Fruit fly (Drosophila melanogaster): ENCODE results near the gene Cpr67Fa1.

DNA sequence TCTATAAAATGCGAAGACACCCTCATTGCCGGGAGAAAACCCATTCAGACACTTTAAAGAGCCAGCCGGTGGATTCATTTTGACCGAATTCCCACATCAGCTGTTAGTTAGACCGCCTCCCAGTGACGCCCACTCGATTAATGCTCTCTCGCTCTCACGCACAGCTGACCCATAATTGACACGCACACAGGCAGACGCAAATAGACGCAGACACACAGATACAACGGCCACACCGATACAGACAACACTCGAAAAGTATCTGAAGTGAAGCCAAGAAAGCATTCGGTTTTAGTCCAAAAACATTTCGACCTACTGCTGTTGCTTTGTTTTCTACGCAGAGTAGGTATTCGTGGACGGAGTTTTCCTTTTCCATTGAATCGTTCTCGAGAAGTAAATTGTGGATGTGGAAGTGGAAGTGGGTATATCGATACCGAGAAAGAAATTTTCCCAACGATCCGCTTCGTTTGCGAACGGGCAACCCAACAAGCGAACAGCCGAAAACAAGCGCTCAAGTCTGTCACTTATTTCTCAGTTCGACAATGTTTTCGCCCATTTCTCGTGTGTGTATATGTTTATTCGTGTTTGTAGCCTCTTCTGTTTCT is 29.6 kb upstream of the Cpr67Fa1 start:
- TF ChIP-seq CG8478 (optimal IDR thresholded peaks at IDR 0.05) (no peak), psq (optimal IDR thresholded peaks at IDR 0.05) (no peak), Dll (optimal IDR thresholded peaks at IDR 0.05) (no peak), pan (optimal IDR thresholded peaks at IDR 0.05) (no peak)

Data from whole organism.